Worm (Caenorhabditis elegans) whole organism, L3 larva: ENCODE data around the gene Y45G5AM.5.

ENCODE experiments used
- R02D3.7 ChIP-seq: fragments of 150-350 bp; optimal IDR thresholded peaks from 2 replicates; lab custom pipeline; 2014; ENCODE audit warnings: missing biosample characterization, missing genetic modification characterization
- aly-2 ChIP-seq: fragments of 150-350 bp; optimal IDR thresholded peaks from 2 replicates; lab custom pipeline; 2014; ENCODE audit warnings: missing biosample characterization, missing genetic modification characterization
- ama-1 ChIP-seq: fragments of 150-350 bp; optimal IDR thresholded peaks from 2 replicates; lab custom pipeline; 2018
- ceh-16 ChIP-seq: sonication (generic microtip); optimal IDR thresholded peaks from 2 replicates; lab custom pipeline; 2017; ENCODE audit warnings: missing biosample characterization, missing genetic modification characterization
- ceh-28 ChIP-seq: fragments of 150-350 bp; optimal IDR thresholded peaks from 2 replicates; lab custom pipeline; 2014; ENCODE audit warnings: missing biosample characterization, missing genetic modification reagents, missing genetic modification characterization
- daf-12 ChIP-seq: fragments of 150-350 bp; optimal IDR thresholded peaks from 2 replicates; lab custom pipeline; 2014; ENCODE audit warnings: missing biosample characterization, missing genetic modification reagents, missing genetic modification characterization
- egl-27 ChIP-seq: sonication (generic microtip); optimal IDR thresholded peaks from 4 replicates; lab custom pipeline; 2017; ENCODE audit warnings: missing biosample characterization, missing genetic modification reagents, missing genetic modification characterization
- elt-2 ChIP-seq: sonication (generic microtip); optimal IDR thresholded peaks from 2 replicates; lab custom pipeline; 2016; ENCODE audit warnings: missing genetic modification reagents, mild to moderate bottlenecking, missing genetic modification characterization, missing compliant biosample characterization
- elt-3 ChIP-seq, 3 experiments: fragments of 150-350 bp in 1 of 3; sonication (generic microtip) in 2 of 3; optimal IDR thresholded peaks; 2 replicates in 2 of 3; 4 replicates in 1 of 3; lab custom pipeline; 2014 to 2017; ENCODE audit warnings: missing biosample characterization in 3 of 3, missing genetic modification characterization in 3 of 3
- eor-1 ChIP-seq, 2 experiments: fragments of 150-350 bp; optimal IDR thresholded peaks; 2 replicates each; lab custom pipeline; 2014 to 2018; ENCODE audit warnings: missing biosample characterization in 2 of 2, missing genetic modification characterization in 2 of 2
- fkh-10 ChIP-seq: sonication (generic microtip); optimal IDR thresholded peaks from 2 replicates; lab custom pipeline; 2017; ENCODE audit warnings: missing biosample characterization, missing genetic modification reagents, missing genetic modification characterization
- fkh-2 ChIP-seq: fragments of 150-350 bp; optimal IDR thresholded peaks from 2 replicates; lab custom pipeline; 2014; ENCODE audit warnings: missing biosample characterization, missing genetic modification reagents, missing genetic modification characterization
- fos-1 ChIP-seq: fragments of 150-350 bp; optimal IDR thresholded peaks from 2 replicates; lab custom pipeline; 2014; ENCODE audit warnings: missing biosample characterization, missing genetic modification characterization
- jun-1 ChIP-seq: fragments of 150-350 bp; optimal IDR thresholded peaks from 2 replicates; lab custom pipeline; 2014; ENCODE audit warnings: missing biosample characterization, missing genetic modification reagents, missing genetic modification characterization
- lin-15B ChIP-seq: fragments of 150-350 bp; optimal IDR thresholded peaks from 2 replicates; lab custom pipeline; 2014; ENCODE audit warnings: missing biosample characterization, missing genetic modification characterization
- lin-39 ChIP-seq: fragments of 150-350 bp; optimal IDR thresholded peaks from 2 replicates; lab custom pipeline; 2018; ENCODE audit warnings: missing biosample characterization, missing genetic modification reagents, missing genetic modification characterization
- mdl-1 ChIP-seq: fragments of 150-350 bp; optimal IDR thresholded peaks from 2 replicates; lab custom pipeline; 2014; ENCODE audit warnings: missing biosample characterization, missing genetic modification characterization
- mml-1 ChIP-seq: fragments of 150-350 bp; sonication (generic microtip); optimal IDR thresholded peaks from 3 replicates; lab custom pipeline; 2014; ENCODE audit warnings: missing biosample characterization, missing genetic modification characterization
- nfya-1 ChIP-seq: sonication (generic microtip); optimal IDR thresholded peaks from 2 replicates; lab custom pipeline; 2017; ENCODE audit warnings: missing genetic modification characterization, mild to moderate bottlenecking, missing compliant biosample characterization, antibody characterized with exemption, moderate library complexity; ENCODE audit not compliant: insufficient read depth
- nhr-11 ChIP-seq: fragments of 150-350 bp; optimal IDR thresholded peaks from 2 replicates; lab custom pipeline; 2014; ENCODE audit warnings: missing biosample characterization, missing genetic modification characterization
- nhr-12 ChIP-seq: fragments of 150-350 bp; optimal IDR thresholded peaks from 2 replicates; lab custom pipeline; 2014; ENCODE audit warnings: missing biosample characterization, missing genetic modification characterization
- nhr-23 ChIP-seq: fragments of 150-350 bp; optimal IDR thresholded peaks from 2 replicates; lab custom pipeline; 2014; ENCODE audit warnings: missing biosample characterization, missing genetic modification reagents, missing genetic modification characterization
- nhr-237 ChIP-seq: fragments of 150-350 bp; optimal IDR thresholded peaks from 2 replicates; lab custom pipeline; 2014; ENCODE audit warnings: missing biosample characterization, missing genetic modification characterization
- nhr-43 ChIP-seq: sonication (generic microtip); optimal IDR thresholded peaks from 2 replicates; lab custom pipeline; 2016; ENCODE audit warnings: mild to moderate bottlenecking, missing genetic modification characterization, missing compliant biosample characterization; ENCODE audit not compliant: poor library complexity, severe bottlenecking
- nhr-67 ChIP-seq: fragments of 150-350 bp; optimal IDR thresholded peaks from 2 replicates; lab custom pipeline; 2014; ENCODE audit warnings: missing biosample characterization, missing genetic modification characterization
- nhr-76 ChIP-seq: fragments of 150-350 bp; sonication (generic microtip); optimal IDR thresholded peaks from 5 replicates; lab custom pipeline; 2014; ENCODE audit warnings: missing biosample characterization, missing genetic modification characterization
- nhr-77 ChIP-seq: fragments of 150-350 bp; optimal IDR thresholded peaks from 2 replicates; lab custom pipeline; 2014; ENCODE audit warnings: missing biosample characterization, missing genetic modification characterization
- pha-4 ChIP-seq: fragments of 150-350 bp; optimal IDR thresholded peaks from 2 replicates; lab custom pipeline; 2014; ENCODE audit warnings: missing biosample characterization, missing genetic modification reagents, missing genetic modification characterization
- sea-2 ChIP-seq: fragments of 150-350 bp; sonication (generic microtip); optimal IDR thresholded peaks from 4 replicates; lab custom pipeline; 2014; ENCODE audit warnings: missing biosample characterization, missing genetic modification reagents, missing genetic modification characterization
- skn-1 ChIP-seq: fragments of 150-350 bp; optimal IDR thresholded peaks from 2 replicates; lab custom pipeline; 2014; ENCODE audit warnings: missing biosample characterization, missing genetic modification characterization
- snpc-4 ChIP-seq: fragments of 150-350 bp; optimal IDR thresholded peaks from 2 replicates; lab custom pipeline; 2014; ENCODE audit warnings: missing biosample characterization, missing genetic modification characterization
- unc-39 ChIP-seq: sonication (generic microtip); optimal IDR thresholded peaks from 4 replicates; lab custom pipeline; 2017; ENCODE audit warnings: missing biosample characterization, missing genetic modification characterization
- unc-62 ChIP-seq: fragments of 150-350 bp; sonication (generic microtip); optimal IDR thresholded peaks from 4 replicates; lab custom pipeline; 2014; ENCODE audit warnings: missing biosample characterization, missing genetic modification reagents, missing genetic modification characterization
- ztf-11 ChIP-seq: fragments of 150-350 bp; optimal IDR thresholded peaks from 2 replicates; lab custom pipeline; 2014; ENCODE audit warnings: missing biosample characterization, missing genetic modification characterization

Y45G5AM.5 gene

ce11 chrV:4160086-4160485, at the start of gene Y45G5AM.5:
Y45G5AM.5 (plus strand) TSS chrV:4160386.
- TF ChIP-seq nhr-11 (tag; lab: Kevin White, UChicago), result no peak
- TF ChIP-seq elt-3 (tag; optimal IDR thresholded peaks at IDR 0.05; lab: Kevin White, UChicago), result no peak
- no peak for TF ChIP-seq skn-1 (tag; lab: Kevin White, UChicago)
- no peak for TF ChIP-seq fkh-10
- TF ChIP-seq nhr-67, result no peak
- no peak for TF ChIP-seq unc-62 (GFP tag; lab: Kevin White, UChicago)
- no peak for TF ChIP-seq jun-1 (tag; lab: Kevin White, UChicago)
- no peak for TF ChIP-seq pha-4 (tag; lab: Kevin White, UChicago)
- TF ChIP-seq R02D3.7 (tag; lab: Kevin White, UChicago), result no peak

ce11 chrV:4112516-4112915, 47.7 kb upstream of the Y45G5AM.5 start, which contains the start of gene srw-134:
srw-134 (minus strand) TSS chrV:4112616.
- TF ChIP-seq lin-15B (tag; lab: Kevin White, UChicago) (no peak), nhr-76 (tag; lab: Kevin White, UChicago) (no peak), nhr-237 (tag; lab: Kevin White, UChicago) (no peak), nhr-12 (tag; lab: Kevin White, UChicago) (no peak), snpc-4 (tag; lab: Kevin White, UChicago) (no peak), lin-39 (tag; lab: Kevin White, UChicago) (no peak), eor-1 (tag; optimal IDR thresholded peaks at IDR 0.05; lab: Kevin White, UChicago) (no peak), nhr-43 (tag; lab: Kevin White, UChicago) (no peak), elt-2 (no peak), mml-1 (no peak), unc-39 (tag; lab: Kevin White, UChicago) (no peak), fkh-2 (tag; lab: Kevin White, UChicago) (no peak), fos-1 (no peak), daf-12 (tag; lab: Kevin White, UChicago) (no peak), nhr-23 (tag; lab: Kevin White, UChicago) (no peak)
- TF ChIP-seq, all 47 proteins: peak for 0

- TF ChIP-seq egl-27 (no peak), pha-4 (tag; lab: Kevin White, UChicago) (no peak)
These were observed 45.6 kb upstream of the Y45G5AM.5 start, which contains the start of gene srw-133 for ce11 chrV:4114627-4115026. srw-133 (minus strand) TSS chrV:4114727.

- TF ChIP-seq eor-1 (tag; optimal IDR thresholded peaks at IDR 0.05; lab: Kevin White, UChicago) (no peak), mml-1 (no peak), sea-2 (GFP tag; lab: Kevin White, UChicago) (no peak), nfya-1 (tag; lab: Kevin White, UChicago) (no peak), ceh-28 (tag; lab: Kevin White, UChicago) (no peak), ztf-11 (tag; lab: Kevin White, UChicago) (no peak), nhr-77 (tag; lab: Kevin White, UChicago) (no peak), nhr-23 (tag; lab: Kevin White, UChicago) (no peak), fos-1 (no peak), nhr-76 (tag; lab: Kevin White, UChicago) (no peak), aly-2 (no peak), pha-4 (tag; lab: Kevin White, UChicago) (no peak), snpc-4 (tag; lab: Kevin White, UChicago) (no peak), ama-1 (lab: Kevin White, UChicago) (no peak), nhr-11 (tag; lab: Kevin White, UChicago) (no peak), unc-39 (tag; lab: Kevin White, UChicago) (no peak), fkh-10 (no peak), ceh-16 (no peak)
- TF ChIP-seq, all 47 proteins: peak for 0
These were observed 44.1 kb upstream of the Y45G5AM.5 start, which contains the start of gene T05B4.8 for ce11 chrV:4116071-4116470. T05B4.8 (minus strand) TSS chrV:4116171.

- TF ChIP-seq daf-12 (tag; lab: Kevin White, UChicago), result no peak
- no peak for TF ChIP-seq ztf-11 (tag; lab: Kevin White, UChicago)
- no peak for TF ChIP-seq nhr-237 (tag; lab: Kevin White, UChicago)
- TF ChIP-seq aly-2, result no peak
- TF ChIP-seq unc-62 (GFP tag; lab: Kevin White, UChicago), result no peak
- no peak for TF ChIP-seq fkh-2 (tag; lab: Kevin White, UChicago)
- no peak for TF ChIP-seq ceh-28 (tag; lab: Kevin White, UChicago)
- TF ChIP-seq nhr-23 (tag; lab: Kevin White, UChicago), result no peak
- no peak for TF ChIP-seq mdl-1
These were observed 41.9 kb upstream of the Y45G5AM.5 start, which contains the start of gene T05B4.9 for ce11 chrV:4118332-4118731. T05B4.9 (minus strand) TSS chrV:4118432.
